Worm (Caenorhabditis elegans) whole organism, L1 larva: ENCODE results near the gene T06C12.9.
A peak's percentile ranks its signal among the peaks of the same experiment; 100 is the strongest.

Experiments
- C16A3.4 ChIP-seq: fragments of 150-350 bp; optimal IDR thresholded peaks from 2 replicates; lab custom pipeline; 2014; ENCODE audit warnings: missing biosample characterization, missing genetic modification characterization
- C34B4.2 ChIP-seq: sonication (generic microtip); optimal IDR thresholded peaks from 2 replicates; lab custom pipeline; 2017; ENCODE audit warnings: mild to moderate bottlenecking, missing genetic modification characterization, missing compliant biosample characterization
- F16B12.6 ChIP-seq: fragments of 150-350 bp; optimal IDR thresholded peaks from 2 replicates; lab custom pipeline; 2014; ENCODE audit warnings: missing biosample characterization, missing genetic modification characterization
- alr-1 ChIP-seq: fragments of 200-800 bp; sonication (Bioruptor generic); optimal IDR thresholded peaks from 2 replicates; lab custom pipeline; 2018; ENCODE audit warnings: borderline replicate concordance, mild to moderate bottlenecking, missing genetic modification characterization, missing compliant biosample characterization
- ama-1 ChIP-seq: fragments of 150-350 bp; optimal IDR thresholded peaks from 2 replicates; lab custom pipeline; 2014
- blmp-1 ChIP-seq: fragments of 150-350 bp; optimal IDR thresholded peaks from 2 replicates; lab custom pipeline; 2014; ENCODE audit warnings: missing biosample characterization, missing genetic modification characterization
- ceh-63 ChIP-seq: fragments of 200-800 bp; sonication (Bioruptor generic); optimal IDR thresholded peaks from 2 replicates; lab custom pipeline; 2018; ENCODE audit warnings: mild to moderate bottlenecking, missing genetic modification characterization, missing compliant biosample characterization
- ceh-8 ChIP-seq: fragments of 200-800 bp; sonication (Bioruptor generic); optimal IDR thresholded peaks from 2 replicates; lab custom pipeline; 2018; ENCODE audit warnings: mild to moderate bottlenecking, missing genetic modification characterization, moderate library complexity, missing compliant biosample characterization
- dpl-1 ChIP-seq, 3 experiments: fragments of 150-350 bp in 2 of 3; sonication (generic microtip) in 1 of 3; optimal IDR thresholded peaks; 2 replicates each; lab custom pipeline; 2014 to 2017; ENCODE audit warnings: missing biosample characterization in 3 of 3, missing genetic modification characterization in 3 of 3, missing genetic modification reagents in 3 of 3
- efl-1 ChIP-seq, 4 experiments: fragments of 150-350 bp; optimal IDR thresholded peaks in 3 of 4; peaks in 1 of 4; 1 replicate in 1 of 4; 2 replicates in 3 of 4; lab custom pipeline; 2014; ENCODE audit warnings: missing biosample characterization in 2 of 4, missing genetic modification characterization in 2 of 4, missing genetic modification reagents in 2 of 4
- elt-2 ChIP-seq: sonication (generic microtip); optimal IDR thresholded peaks from 2 replicates; lab custom pipeline; 2016; ENCODE audit warnings: missing genetic modification characterization, mild to moderate bottlenecking, inconsistent platforms, missing compliant biosample characterization, missing genetic modification reagents
- fkh-8 ChIP-seq: sonication (generic microtip); optimal IDR thresholded peaks from 2 replicates; lab custom pipeline; 2016; ENCODE audit warnings: mild to moderate bottlenecking, missing genetic modification characterization, missing compliant biosample characterization
- hlh-17 ChIP-seq: fragments of 200-800 bp; sonication (Bioruptor generic); optimal IDR thresholded peaks from 2 replicates; lab custom pipeline; 2018; ENCODE audit warnings: missing genetic modification characterization, mild to moderate bottlenecking, missing compliant biosample characterization, moderate library complexity, borderline replicate concordance
- hlh-4 ChIP-seq: sonication (generic microtip); optimal IDR thresholded peaks from 2 replicates; lab custom pipeline; 2016; ENCODE audit warnings: mild to moderate bottlenecking, missing genetic modification characterization, missing compliant biosample characterization
- isw-1 ChIP-seq: fragments of 200-800 bp; sonication (Bioruptor generic); IDR thresholded peaks from 2 replicates; pipeline ENCODE4 v1.3.6; 2022; ENCODE audit warnings: missing genetic modification characterization, missing compliant biosample characterization
- mab-9 ChIP-seq: fragments of 200-800 bp; sonication (Bioruptor generic); IDR thresholded peaks from 2 replicates; pipeline ENCODE4 v1.3.6; 2022; ENCODE audit warnings: missing genetic modification reagents, missing genetic modification characterization, missing compliant biosample characterization
- nhr-11 ChIP-seq: fragments of 150-350 bp; optimal IDR thresholded peaks from 2 replicates; lab custom pipeline; 2014; ENCODE audit warnings: missing biosample characterization, missing genetic modification characterization
- nhr-20 ChIP-seq: sonication (generic microtip); optimal IDR thresholded peaks from 2 replicates; lab custom pipeline; 2016; ENCODE audit warnings: mild to moderate bottlenecking, missing genetic modification characterization, missing compliant biosample characterization
- nhr-28 ChIP-seq: fragments of 150-350 bp; optimal IDR thresholded peaks from 2 replicates; lab custom pipeline; 2014; ENCODE audit warnings: missing biosample characterization, missing genetic modification characterization
- nhr-47 ChIP-seq: sonication (generic microtip); optimal IDR thresholded peaks from 2 replicates; lab custom pipeline; 2016; ENCODE audit warnings: mild to moderate bottlenecking, missing genetic modification characterization, moderate library complexity, missing compliant biosample characterization
- nhr-71 ChIP-seq: sonication (generic microtip); optimal IDR thresholded peaks from 2 replicates; lab custom pipeline; 2016; ENCODE audit warnings: mild to moderate bottlenecking, missing genetic modification characterization, moderate library complexity, missing compliant biosample characterization
- nhr-84 ChIP-seq: sonication (generic microtip); optimal IDR thresholded peaks from 2 replicates; lab custom pipeline; 2017; ENCODE audit warnings: missing biosample characterization, missing genetic modification characterization
- nhr-85 ChIP-seq: sonication (generic microtip); peaks from one replicate; lab custom pipeline; 2016; ENCODE audit warnings: missing genetic modification characterization, inconsistent platforms, missing compliant biosample characterization
- nhr-90 ChIP-seq: sonication (generic microtip); optimal IDR thresholded peaks from 2 replicates; lab custom pipeline; 2016; ENCODE audit warnings: mild to moderate bottlenecking, missing genetic modification characterization, missing compliant biosample characterization; ENCODE audit not compliant: poor library complexity
- pqm-1 ChIP-seq: sonication (generic microtip); optimal IDR thresholded peaks from 3 replicates; lab custom pipeline; 2017; ENCODE audit warnings: missing biosample characterization, missing genetic modification characterization
- snpc-4 ChIP-seq: fragments of 150-350 bp; optimal IDR thresholded peaks from 2 replicates; lab custom pipeline; 2014; ENCODE audit warnings: missing biosample characterization, missing genetic modification characterization
- swsn-7 ChIP-seq: sonication (generic microtip); optimal IDR thresholded peaks from 2 replicates; lab custom pipeline; 2016; ENCODE audit warnings: missing genetic modification characterization, missing compliant biosample characterization
- tbx-2 ChIP-seq: sonication (generic microtip); optimal IDR thresholded peaks from 2 replicates; lab custom pipeline; 2016; ENCODE audit warnings: missing genetic modification characterization, missing compliant biosample characterization
- unc-130 ChIP-seq: fragments of 150-350 bp; optimal IDR thresholded peaks from 2 replicates; lab custom pipeline; 2017; ENCODE audit warnings: missing biosample characterization, missing genetic modification characterization, inconsistent platforms
- unc-86 ChIP-seq: sonication (generic microtip); optimal IDR thresholded peaks from 2 replicates; lab custom pipeline; 2016; ENCODE audit warnings: missing genetic modification characterization, missing compliant biosample characterization
- xbp-1 ChIP-seq: sonication (generic microtip); optimal IDR thresholded peaks from 2 replicates; lab custom pipeline; 2016; ENCODE audit warnings: missing genetic modification characterization, missing compliant biosample characterization
- zag-1 ChIP-seq: fragments of 150-350 bp; optimal IDR thresholded peaks from 2 replicates; lab custom pipeline; 2014; ENCODE audit warnings: missing biosample characterization, missing genetic modification characterization
- zip-4 ChIP-seq: fragments of 200-800 bp; sonication (Bioruptor generic); optimal IDR thresholded peaks from 2 replicates; lab custom pipeline; 2018; ENCODE audit warnings: mild to moderate bottlenecking, missing genetic modification characterization, moderate library complexity, missing compliant biosample characterization
- ztf-11 ChIP-seq, 2 experiments: sonication (generic microtip); optimal IDR thresholded peaks; 2 replicates each; lab custom pipeline; 2016 to 2017; ENCODE audit warnings: missing genetic modification characterization in 2 of 2, missing biosample characterization in 1 of 2, missing compliant biosample characterization in 1 of 2

Gene T06C12.9

ce11 chrV:15905530-15905929 is 19.7 kb upstream of the T06C12.9 start, which contains the start of the genes F35E8.1 and F35E8.2:
Gene F35E8.1, minus strand, starts transcription at chrV:15905630.
Gene F35E8.2, plus strand, starts transcription at chrV:15905661.
- TF ChIP-seq elt-2 (tag; lab: Kevin White, UChicago): peak; percentile 4

ce11 chrV:15900564-15900963 is 14.7 kb upstream of the T06C12.9 start:
- no peak for TF ChIP-seq efl-1 (optimal IDR thresholded peaks at IDR 0.05; lab: Kevin White, UChicago)
- TF ChIP-seq efl-1 (GFP tag; optimal IDR thresholded peaks at IDR 0.05 in 1 of 2; lab: Kevin White, UChicago): peak in 1 of 2 experiments; percentile 90
- TF ChIP-seq nhr-90 (tag; lab: Kevin White, UChicago): no peak
- no peak for TF ChIP-seq nhr-71 (tag; lab: Kevin White, UChicago)

- TF ChIP-seq unc-130 (tag; lab: Kevin White, UChicago) (no peak), nhr-84 (tag; lab: Kevin White, UChicago) (no peak), C16A3.4 (tag; lab: Kevin White, UChicago) (no peak), nhr-47 (tag; lab: Kevin White, UChicago) (no peak), blmp-1 (tag; lab: Kevin White, UChicago) (no peak), unc-86 (no peak), ceh-63 (GFP tag; lab: Kevin White, UChicago) (no peak), alr-1 (no peak), ceh-8 (GFP tag; lab: Kevin White, UChicago) (no peak), zag-1 (tag; lab: Kevin White, UChicago) (no peak)
Observed at ce11 chrV:15899696-15900095, 13.8 kb upstream of the T06C12.9 start, which contains the start of gene T06C12.14. Gene T06C12.14, plus strand, starts transcription at chrV:15899996.

ce11 chrV:15897696-15898095 is 11.8 kb upstream of the T06C12.9 start, which contains the start of gene str-60:
Gene str-60, plus strand, starts transcription at chrV:15897996.
- TF ChIP-seq isw-1 (GFP tag; lab: Robert Waterston, UW) (no peak), nhr-85 (tag; lab: Kevin White, UChicago) (no peak), snpc-4 (tag; lab: Kevin White, UChicago) (no peak), nhr-11 (no peak), zag-1 (tag; lab: Kevin White, UChicago) (no peak), dpl-1 (GFP tag; optimal IDR thresholded peaks at IDR 0.05; lab: Kevin White, UChicago) (no peak), efl-1 (optimal IDR thresholded peaks at IDR 0.05; lab: Kevin White, UChicago) (no peak), efl-1 (GFP tag; optimal IDR thresholded peaks at IDR 0.05 in 1 of 2; lab: Kevin White, UChicago) (no peak), nhr-47 (tag; lab: Kevin White, UChicago) (no peak), F16B12.6 (no peak), C34B4.2 (tag; lab: Kevin White, UChicago) (no peak), tbx-2 (tag; lab: Kevin White, UChicago) (no peak), ceh-8 (GFP tag; lab: Kevin White, UChicago) (no peak), xbp-1 (tag; lab: Kevin White, UChicago) (no peak), nhr-20 (no peak), C16A3.4 (tag; lab: Kevin White, UChicago) (no peak), fkh-8 (no peak), ama-1 (lab: Kevin White, UChicago) (no peak), pqm-1 (tag; lab: Kevin White, UChicago) (no peak)

- TF ChIP-seq hlh-4 (tag; lab: Kevin White, UChicago): no peak
- TF ChIP-seq tbx-2 (tag; lab: Kevin White, UChicago): no peak
- TF ChIP-seq zip-4: no peak
- TF ChIP-seq nhr-28: no peak
- TF ChIP-seq swsn-7 (tag; lab: Kevin White, UChicago): no peak
- TF ChIP-seq mab-9 (GFP tag; lab: Robert Waterston, UW): no peak
- no peak for TF ChIP-seq ztf-11 (tag; optimal IDR thresholded peaks at IDR 0.05; lab: Kevin White, UChicago)
- TF ChIP-seq dpl-1 (GFP tag; optimal IDR thresholded peaks at IDR 0.05; lab: Kevin White, UChicago): no peak
- no peak for TF ChIP-seq hlh-17 (GFP tag; lab: Kevin White, UChicago)
Observed at ce11 chrV:15896671-15897070, 10.8 kb upstream of the T06C12.9 start, which contains the start of gene nhr-213. Gene nhr-213, minus strand, starts transcription at chrV:15896771.
